Worm (Caenorhabditis elegans) whole organism, L4 larva: ENCODE measurements around the gene Y39E4B.6.

Source experiments
- D1046.2 ChIP-seq: fragments of 200-800 bp; sonication (Bioruptor generic); IDR thresholded peaks from 2 replicates; pipeline ENCODE4 v1.3.6; 2022; ENCODE audit warnings: missing genetic modification characterization, missing compliant biosample characterization
- F10B5.3 ChIP-seq: sonication (generic microtip); optimal IDR thresholded peaks from 2 replicates; lab custom pipeline; 2016; ENCODE audit warnings: mild to moderate bottlenecking, missing genetic modification characterization, missing compliant biosample characterization
- F26F4.8 ChIP-seq: fragments of 200-800 bp; sonication (Bioruptor generic); conservative IDR thresholded peaks from 2 replicates; pipeline ENCODE4 v1.3.6; 2022; ENCODE audit warnings: missing genetic modification characterization, missing compliant biosample characterization
- Y48G9A.11 ChIP-seq: fragments of 200-800 bp; sonication (Bioruptor generic); IDR thresholded peaks from 2 replicates; pipeline ENCODE4 v1.3.6; 2022; ENCODE audit warnings: missing genetic modification reagents, missing genetic modification characterization, missing compliant biosample characterization
- Y75B8A.6 ChIP-seq: fragments of 200-800 bp; sonication (Bioruptor generic); IDR thresholded peaks from 2 replicates; pipeline ENCODE4 v1.3.6; 2022; ENCODE audit warnings: missing genetic modification reagents, missing genetic modification characterization, missing compliant biosample characterization
- ZK337.2 ChIP-seq: fragments of 200-800 bp; sonication (Bioruptor generic); IDR thresholded peaks from 2 replicates; pipeline ENCODE4 v1.3.6; 2022; ENCODE audit warnings: missing genetic modification reagents, missing genetic modification characterization, missing compliant biosample characterization
- aha-1 ChIP-seq: fragments of 150-350 bp; peaks from one replicate; lab custom pipeline; 2014; ENCODE audit warnings: missing biosample characterization, missing genetic modification characterization
- arid-1 ChIP-seq: fragments of 200-800 bp; sonication (Bioruptor generic); conservative IDR thresholded peaks from 2 replicates; pipeline ENCODE4 v1.3.6; 2022; ENCODE audit warnings: missing genetic modification reagents, missing genetic modification characterization, missing compliant biosample characterization
- ceh-28 ChIP-seq: fragments of 150-350 bp; optimal IDR thresholded peaks from 2 replicates; lab custom pipeline; 2014; ENCODE audit warnings: missing biosample characterization, missing genetic modification reagents, missing genetic modification characterization
- ceh-62 ChIP-seq: sonication (generic microtip); optimal IDR thresholded peaks from 2 replicates; lab custom pipeline; 2017; ENCODE audit warnings: missing biosample characterization, missing genetic modification characterization
- cey-2 ChIP-seq: sonication (generic microtip); optimal IDR thresholded peaks from 3 replicates; lab custom pipeline; 2017; ENCODE audit warnings: missing genetic modification characterization, mild to moderate bottlenecking, missing compliant biosample characterization, antibody characterized with exemption, borderline replicate concordance; ENCODE audit not compliant: insufficient read depth
- daf-16 ChIP-seq, 3 experiments: sonication (generic microtip); optimal IDR thresholded peaks; 2 replicates each; lab custom pipeline; 2016 to 2017; ENCODE audit warnings: missing genetic modification characterization in 3 of 3, missing genetic modification reagents in 3 of 3, mild to moderate bottlenecking in 2 of 3, missing compliant biosample characterization in 2 of 3, missing biosample characterization in 1 of 3, moderate library complexity in 1 of 3
- daf-8 ChIP-seq: fragments of 200-800 bp; sonication (Bioruptor generic); IDR thresholded peaks from 2 replicates; pipeline ENCODE4 v1.3.6; 2022; ENCODE audit warnings: missing genetic modification characterization, missing compliant biosample characterization
- duxl-1 ChIP-seq: sonication (generic microtip); optimal IDR thresholded peaks from 2 replicates; lab custom pipeline; 2016; ENCODE audit warnings: mild to moderate bottlenecking, missing genetic modification characterization, moderate library complexity, missing compliant biosample characterization; ENCODE audit not compliant: poor library complexity
- fkh-10 ChIP-seq: fragments of 150-350 bp; optimal IDR thresholded peaks from 2 replicates; lab custom pipeline; 2014; ENCODE audit warnings: missing biosample characterization, missing genetic modification reagents, missing genetic modification characterization
- hif-1 ChIP-seq, 2 experiments: sonication (generic microtip); optimal IDR thresholded peaks; 2 replicates each; lab custom pipeline; 2016 to 2017; ENCODE audit warnings: missing compliant biosample characterization in 2 of 2, missing genetic modification characterization in 2 of 2, missing genetic modification reagents in 2 of 2, missing genotype in 2 of 2, mild to moderate bottlenecking in 1 of 2
- hlh-11 ChIP-seq: fragments of 200-800 bp; sonication (Bioruptor generic); optimal IDR thresholded peaks from 2 replicates; lab custom pipeline; 2018; ENCODE audit warnings: mild to moderate bottlenecking, missing genetic modification characterization, missing compliant biosample characterization
- jun-1 ChIP-seq: fragments of 150-350 bp; optimal IDR thresholded peaks from 2 replicates; lab custom pipeline; 2014; ENCODE audit warnings: missing biosample characterization, missing genetic modification reagents, missing genetic modification characterization
- lin-15B ChIP-seq: fragments of 150-350 bp; sonication (generic microtip); optimal IDR thresholded peaks from 3 replicates; lab custom pipeline; 2014; ENCODE audit warnings: missing biosample characterization, missing genetic modification characterization
- lin-39 ChIP-seq: fragments of 150-350 bp; optimal IDR thresholded peaks from 2 replicates; lab custom pipeline; 2014; ENCODE audit warnings: missing biosample characterization, missing genetic modification reagents, missing genetic modification characterization
- lir-3 ChIP-seq: sonication (generic microtip); optimal IDR thresholded peaks from 2 replicates; lab custom pipeline; 2016; ENCODE audit warnings: mild to moderate bottlenecking, missing genetic modification characterization, missing compliant biosample characterization
- lsy-2 ChIP-seq, 2 experiments: fragments of 150-350 bp in 1 of 2; sonication (generic microtip) in 1 of 2; optimal IDR thresholded peaks; 2 replicates each; lab custom pipeline; 2014 to 2017; ENCODE audit warnings: missing biosample characterization in 2 of 2, missing genetic modification characterization in 2 of 2
- madf-5 ChIP-seq, 2 experiments: fragments of 200-800 bp; sonication (Bioruptor generic); IDR thresholded peaks; 2 replicates each; pipeline ENCODE4 v1.3.6; 2022; ENCODE audit warnings: missing compliant biosample characterization in 2 of 2, missing genetic modification characterization in 2 of 2
- madf-9 ChIP-seq: fragments of 200-800 bp; sonication (Bioruptor generic); conservative IDR thresholded peaks from 2 replicates; pipeline ENCODE4 v1.3.6; 2022; ENCODE audit warnings: missing genetic modification reagents, missing genetic modification characterization, missing compliant biosample characterization
- mdl-1 ChIP-seq, 2 experiments: fragments of 150-350 bp in 1 of 2; sonication (generic microtip) in 1 of 2; optimal IDR thresholded peaks; 2 replicates each; lab custom pipeline; 2014 to 2017; ENCODE audit warnings: missing biosample characterization in 2 of 2, missing genetic modification characterization in 2 of 2
- mdt-29 ChIP-seq: fragments of 200-800 bp; sonication (Bioruptor generic); IDR thresholded peaks from 2 replicates; pipeline ENCODE4 v1.3.6; 2022; ENCODE audit warnings: missing genetic modification reagents, missing genetic modification characterization, missing compliant biosample characterization
- mep-1 ChIP-seq: fragments of 150-350 bp; sonication (generic microtip); optimal IDR thresholded peaks from 3 replicates; lab custom pipeline; 2014; ENCODE audit warnings: missing biosample characterization, missing genetic modification characterization
- nhr-11 ChIP-seq: fragments of 150-350 bp; optimal IDR thresholded peaks from 2 replicates; lab custom pipeline; 2014; ENCODE audit warnings: missing biosample characterization, missing genetic modification characterization
- nhr-111 ChIP-seq: fragments of 200-800 bp; sonication (Bioruptor generic); optimal IDR thresholded peaks from 2 replicates; lab custom pipeline; 2018; ENCODE audit warnings: mild to moderate bottlenecking, missing genetic modification characterization, missing compliant biosample characterization
- nhr-25 ChIP-seq: sonication (generic microtip); optimal IDR thresholded peaks from 2 replicates; lab custom pipeline; 2017; ENCODE audit warnings: missing genetic modification characterization, mild to moderate bottlenecking, missing compliant biosample characterization, antibody characterized with exemption, moderate library complexity, borderline replicate concordance; ENCODE audit not compliant: insufficient read depth
- nhr-28 ChIP-seq: fragments of 150-350 bp; optimal IDR thresholded peaks from 2 replicates; lab custom pipeline; 2014; ENCODE audit warnings: missing biosample characterization, missing genetic modification characterization
- nhr-41 ChIP-seq: fragments of 200-800 bp; sonication (Bioruptor generic); IDR thresholded peaks from 2 replicates; pipeline ENCODE4 v1.3.6; 2022; ENCODE audit warnings: missing genetic modification reagents, missing genetic modification characterization, missing compliant biosample characterization
- nhr-42 ChIP-seq: fragments of 200-800 bp; sonication (Bioruptor generic); IDR thresholded peaks from 2 replicates; pipeline ENCODE4 v1.3.6; 2022; ENCODE audit warnings: missing genetic modification characterization, missing compliant biosample characterization
- nhr-6 ChIP-seq: fragments of 150-350 bp; optimal IDR thresholded peaks from 2 replicates; lab custom pipeline; 2014; ENCODE audit warnings: missing biosample characterization, missing genetic modification characterization
- nhr-76 ChIP-seq: fragments of 150-350 bp; optimal IDR thresholded peaks from 2 replicates; lab custom pipeline; 2014; ENCODE audit warnings: missing biosample characterization, missing genetic modification characterization
- pha-4 ChIP-seq, 2 experiments: fragments of 150-350 bp in 1 of 2; fragments of 200-800 bp in 1 of 2; sonication (Bioruptor generic) in 1 of 2; IDR thresholded peaks in 1 of 2; optimal IDR thresholded peaks in 1 of 2; 2 replicates each; pipeline versions ENCODE4 v1.3.6 to Lab custom; 2014 to 2022; ENCODE audit warnings: missing genetic modification characterization in 2 of 2, missing genetic modification reagents in 2 of 2, missing biosample characterization in 1 of 2, missing compliant biosample characterization in 1 of 2
- pqm-1 ChIP-seq: sonication (generic microtip); optimal IDR thresholded peaks from 2 replicates; lab custom pipeline; 2017; ENCODE audit warnings: missing biosample characterization, missing genetic modification characterization
- saeg-2 ChIP-seq: fragments of 200-800 bp; sonication (Bioruptor generic); IDR thresholded peaks from 2 replicates; pipeline ENCODE4 v1.3.6; 2022; ENCODE audit warnings: missing genetic modification reagents, missing genetic modification characterization, missing compliant biosample characterization
- set-16 ChIP-seq: fragments of 200-800 bp; sonication (Bioruptor generic); IDR thresholded peaks from 2 replicates; pipeline ENCODE4 v1.3.6; 2022; ENCODE audit warnings: missing genetic modification reagents, missing genetic modification characterization, missing compliant biosample characterization
- snpc-1.2 ChIP-seq: fragments of 200-800 bp; sonication (Bioruptor generic); IDR thresholded peaks from 2 replicates; pipeline ENCODE4 v1.3.6; 2022; ENCODE audit warnings: missing genetic modification reagents, missing genetic modification characterization, missing compliant biosample characterization
- snpc-4 ChIP-seq: fragments of 150-350 bp; optimal IDR thresholded peaks from 2 replicates; lab custom pipeline; 2014; ENCODE audit warnings: missing biosample characterization, missing genetic modification characterization
- tag-97 ChIP-seq: fragments of 200-800 bp; sonication (Bioruptor generic); IDR thresholded peaks from 2 replicates; pipeline ENCODE4 v1.3.6; 2022; ENCODE audit warnings: missing genetic modification characterization, missing compliant biosample characterization
- tra-1 ChIP-seq: fragments of 200-800 bp; sonication (Bioruptor generic); IDR thresholded peaks from 2 replicates; pipeline ENCODE4 v1.3.6; 2022; ENCODE audit warnings: missing genetic modification reagents, missing genetic modification characterization, missing compliant biosample characterization
- unc-39 ChIP-seq: sonication (generic microtip); optimal IDR thresholded peaks from 2 replicates; lab custom pipeline; 2017; ENCODE audit warnings: missing biosample characterization, missing genetic modification characterization
- vab-7 ChIP-seq: fragments of 200-800 bp; sonication (Bioruptor generic); IDR thresholded peaks from 2 replicates; pipeline ENCODE4 v1.3.6; 2022; ENCODE audit warnings: missing genetic modification reagents, missing genetic modification characterization, missing compliant biosample characterization
- zfp-2 ChIP-seq: sonication (generic microtip); optimal IDR thresholded peaks from 2 replicates; lab custom pipeline; 2016; ENCODE audit warnings: mild to moderate bottlenecking, missing genetic modification characterization, missing compliant biosample characterization
- ztf-11 ChIP-seq: fragments of 150-350 bp; optimal IDR thresholded peaks from 2 replicates; lab custom pipeline; 2014; ENCODE audit warnings: missing biosample characterization, missing genetic modification characterization
- ztf-7 ChIP-seq: fragments of 150-350 bp; optimal IDR thresholded peaks from 2 replicates; lab custom pipeline; 2014; ENCODE audit warnings: missing biosample characterization, missing genetic modification characterization

The Y39E4B.6 gene

DNA sequence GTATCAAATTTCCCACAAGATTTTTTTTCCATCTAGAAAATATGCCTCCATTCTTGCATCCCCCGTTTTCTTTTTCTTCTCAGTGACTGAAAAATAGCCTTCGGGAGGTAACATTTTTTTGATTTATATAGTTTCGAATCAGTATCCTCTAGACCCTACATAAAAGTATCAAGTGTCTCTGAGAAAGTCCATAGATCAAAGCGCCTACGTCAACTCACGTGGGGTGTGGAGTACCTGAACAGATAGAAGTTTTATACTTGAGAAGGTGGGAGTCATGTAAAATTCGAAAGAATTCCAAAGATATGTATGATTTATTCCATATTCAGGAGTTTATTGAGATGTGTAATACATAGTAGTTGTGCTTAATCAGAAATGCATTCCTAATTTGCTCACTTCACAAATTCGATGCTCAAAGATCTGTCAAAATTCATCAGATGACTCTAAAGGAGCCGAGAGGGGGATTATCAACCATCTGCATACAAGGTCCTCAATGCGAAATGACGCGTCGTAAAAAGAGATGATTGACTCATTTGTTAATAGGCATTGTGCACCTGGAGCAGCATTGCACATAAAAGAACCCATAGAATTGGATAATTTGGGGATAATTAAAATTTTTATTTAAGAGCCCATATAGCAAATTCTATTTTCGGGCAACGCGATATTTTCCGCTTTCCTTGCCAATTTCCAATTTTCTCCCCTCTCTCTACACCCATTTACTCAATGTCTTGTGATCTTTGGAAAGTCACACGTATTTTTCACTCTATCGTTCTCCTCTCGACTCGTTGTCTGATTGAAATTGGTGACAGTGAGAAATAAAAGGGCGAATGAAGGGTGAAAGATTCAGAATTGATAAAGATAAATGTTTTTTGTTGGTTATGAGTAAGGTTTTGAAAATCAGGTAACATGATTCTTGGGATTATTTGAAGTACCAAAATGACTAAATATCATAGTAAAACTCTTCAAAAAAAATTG is 6.1 kb upstream of the Y39E4B.6 start:
- peak; percentile 11 for TF ChIP-seq nhr-28 (tag; lab: Kevin White, UChicago)
- TF ChIP-seq nhr-42 (GFP tag; lab: Robert Waterston, UW): no peak
- TF ChIP-seq D1046.2 (GFP tag; lab: Robert Waterston, UW): no peak
- TF ChIP-seq hlh-11 (tag; lab: Kevin White, UChicago): no peak
- no peak for TF ChIP-seq unc-39 (tag; lab: Kevin White, UChicago)
- TF ChIP-seq ztf-7 (tag; lab: Kevin White, UChicago): no peak
- no peak for TF ChIP-seq F26F4.8 (GFP tag; lab: Robert Waterston, UW)
- TF ChIP-seq mdt-29: no peak
- no peak for TF ChIP-seq daf-16 (GFP tag; optimal IDR thresholded peaks at IDR 0.05; lab: Kevin White, UChicago)
- TF ChIP-seq daf-16 (tag; optimal IDR thresholded peaks at IDR 0.05; lab: Kevin White, UChicago): no peak
- no peak for TF ChIP-seq snpc-4 (tag; lab: Kevin White, UChicago)
- no peak for TF ChIP-seq arid-1 (GFP tag; lab: Robert Waterston, UW)
- no peak for TF ChIP-seq duxl-1 (tag; lab: Kevin White, UChicago)
- peak; percentile 15 for TF ChIP-seq nhr-11 (tag; lab: Kevin White, UChicago)
- TF ChIP-seq nhr-6: no peak
- no peak for TF ChIP-seq madf-9 (GFP tag; lab: Robert Waterston, UW)
- no peak for TF ChIP-seq lin-39 (tag; lab: Kevin White, UChicago)
- TF ChIP-seq daf-8 (GFP tag; lab: Robert Waterston, UW): no peak
- no peak for TF ChIP-seq jun-1 (tag; lab: Kevin White, UChicago)
- no peak for TF ChIP-seq ztf-11 (tag; lab: Kevin White, UChicago)
- no peak for TF ChIP-seq lin-15B
- TF ChIP-seq nhr-111 (GFP tag; lab: Kevin White, UChicago): no peak
- no peak for TF ChIP-seq ceh-28 (tag; lab: Kevin White, UChicago)
- no peak for TF ChIP-seq tag-97
- TF ChIP-seq pha-4 (GFP tag; IDR thresholded peaks at IDR 0.05; lab: Robert Waterston, UW): no peak
- TF ChIP-seq pha-4 (tag; optimal IDR thresholded peaks at IDR 0.05; lab: Kevin White, UChicago): no peak
- TF ChIP-seq tra-1 (GFP tag; lab: Robert Waterston, UW): 0 out of 2 replicates have a peak, but pooled peaks have one; percentile 8
- no peak for TF ChIP-seq nhr-25 (tag; lab: Kevin White, UChicago)
- no peak for TF ChIP-seq Y48G9A.11 (GFP tag; lab: Robert Waterston, UW)
- no peak for TF ChIP-seq Y75B8A.6 (GFP tag; lab: Robert Waterston, UW)
- peak; percentile 22 for TF ChIP-seq mep-1 (tag; lab: Kevin White, UChicago)
- TF ChIP-seq aha-1: peak; percentile 75
- no peak for TF ChIP-seq pqm-1 (tag; lab: Kevin White, UChicago)
- no peak for TF ChIP-seq set-16
- no peak for TF ChIP-seq fkh-10
- TF ChIP-seq ZK337.2 (GFP tag; lab: Robert Waterston, UW): no peak
- TF ChIP-seq cey-2: no peak
- peak in 1 of 2 experiments; percentile 20 for TF ChIP-seq mdl-1 (tag; optimal IDR thresholded peaks at IDR 0.05; lab: Kevin White, UChicago)
- no peak for TF ChIP-seq nhr-76 (tag; lab: Kevin White, UChicago)
- no peak for TF ChIP-seq ceh-62
- no peak for TF ChIP-seq F10B5.3 (tag; lab: Kevin White, UChicago)
- no peak for TF ChIP-seq nhr-41 (GFP tag; lab: Robert Waterston, UW)
- no peak for TF ChIP-seq vab-7 (GFP tag; lab: Robert Waterston, UW)
- no peak for TF ChIP-seq zfp-2
- no peak for TF ChIP-seq saeg-2 (GFP tag; lab: Robert Waterston, UW)
- peak in 1 of 2 experiments; percentile 36 for TF ChIP-seq lsy-2 (tag; optimal IDR thresholded peaks at IDR 0.05; lab: Kevin White, UChicago)
- TF ChIP-seq lir-3: no peak
- no peak for TF ChIP-seq snpc-1.2
- no peak for TF ChIP-seq hif-1 (tag; optimal IDR thresholded peaks at IDR 0.05; lab: Kevin White, UChicago)
- no peak for TF ChIP-seq madf-5 (GFP tag; IDR thresholded peaks at IDR 0.05; lab: Robert Waterston, UW)
